Worm (Caenorhabditis elegans) whole organism, mixed stage, embryonic: Measurements from ENCODE around the gene lin-5.

Source experiments
- M03D4.4 ChIP-seq: sonication (generic microtip); optimal IDR thresholded peaks from 2 replicates; lab custom pipeline; 2017; ENCODE audit warnings: mild to moderate bottlenecking, missing genetic modification characterization, missing compliant biosample characterization
- ces-1 ChIP-seq: fragments of 150-350 bp; optimal IDR thresholded peaks from 2 replicates; lab custom pipeline; 2014; ENCODE audit warnings: missing biosample characterization, missing genetic modification reagents, missing genetic modification characterization
- elt-1 ChIP-seq: sonication (generic microtip); optimal IDR thresholded peaks from 2 replicates; lab custom pipeline; 2017; ENCODE audit warnings: missing genetic modification characterization, mild to moderate bottlenecking, missing compliant biosample characterization, antibody characterized with exemption, moderate library complexity, borderline replicate concordance; ENCODE audit not compliant: insufficient read depth
- ham-2 ChIP-seq: fragments of 200-800 bp; sonication (Bioruptor generic); optimal IDR thresholded peaks from 2 replicates; lab custom pipeline; 2018; ENCODE audit warnings: mild to moderate bottlenecking, missing genetic modification characterization, missing compliant biosample characterization
- lin-13 ChIP-seq: fragments of 150-350 bp; optimal IDR thresholded peaks from 2 replicates; lab custom pipeline; 2014; ENCODE audit warnings: missing biosample characterization, missing genetic modification characterization
- mab-5 ChIP-seq: fragments of 150-350 bp; optimal IDR thresholded peaks from 2 replicates; lab custom pipeline; 2014; ENCODE audit warnings: missing biosample characterization, missing genetic modification characterization
- mls-2 ChIP-seq: sonication (generic microtip); optimal IDR thresholded peaks from 2 replicates; lab custom pipeline; 2016; ENCODE audit warnings: mild to moderate bottlenecking, missing genetic modification characterization, moderate library complexity, missing compliant biosample characterization
- nhr-237 ChIP-seq: fragments of 150-350 bp; optimal IDR thresholded peaks from 2 replicates; lab custom pipeline; 2014; ENCODE audit warnings: missing biosample characterization, missing genetic modification characterization
- snpc-4 ChIP-seq: fragments of 150-350 bp; optimal IDR thresholded peaks from 2 replicates; lab custom pipeline; 2014; ENCODE audit warnings: missing biosample characterization, missing genetic modification characterization
- unc-62 ChIP-seq: fragments of 150-350 bp; optimal IDR thresholded peaks from 2 replicates; lab custom pipeline; 2014; ENCODE audit warnings: missing biosample characterization, missing genetic modification reagents, missing genetic modification characterization

- no peak for TF ChIP-seq nhr-237 (tag; lab: Kevin White, UChicago)
- TF ChIP-seq lin-13 (tag; lab: Kevin White, UChicago): no peak
- TF ChIP-seq snpc-4: no peak
- TF ChIP-seq elt-1 (tag; lab: Kevin White, UChicago): no peak
- peak; percentile 58 for TF ChIP-seq ces-1
- TF ChIP-seq ham-2 (GFP tag; lab: Kevin White, UChicago): no peak
- TF ChIP-seq unc-62 (GFP tag; lab: Kevin White, UChicago): no peak
- no peak for TF ChIP-seq M03D4.4 (tag; lab: Kevin White, UChicago)
- TF ChIP-seq mls-2 (tag; lab: Kevin White, UChicago): no peak
- no peak for TF ChIP-seq mab-5
Observed at ce11 chrII:7838661-7839060, 21.7 kb upstream of the lin-5 start.
